Worm (Caenorhabditis elegans): ENCODE data around the gene tost-1.

- TF ChIP-seq ceh-43 (GFP tag; optimal IDR thresholded peaks at IDR 0.05) (no peak), ces-1 (GFP tag; optimal IDR thresholded peaks at IDR 0.05) (no peak), nhr-237 (tag; optimal IDR thresholded peaks at IDR 0.05) (no peak), unc-62 (GFP tag; optimal IDR thresholded peaks at IDR 0.05) (no peak), blmp-1 (tag; optimal IDR thresholded peaks at IDR 0.05) (no peak), mab-5 (tag; optimal IDR thresholded peaks at IDR 0.05) (no peak), pha-4 (tag; optimal IDR thresholded peaks at IDR 0.05) (no peak), elt-1 (tag; optimal IDR thresholded peaks at IDR 0.05; ENCODE audit: borderline replicate concordance, insufficient read depth) (no peak), bed-3 (GFP tag; optimal IDR thresholded peaks at IDR 0.05) (no peak), nhr-28 (tag; optimal IDR thresholded peaks at IDR 0.05) (no peak), mep-1 (tag; optimal IDR thresholded peaks at IDR 0.05) (no peak)
Observed at ce11 chrIII:4883429-4883828, 5.3 kb upstream of the tost-1 start, which contains the start of gene clec-5.
